Fruit fly (Drosophila melanogaster): Measurements from ENCODE around the gene CG32812.

Gene CG32812

dm6 chrX:1267625-1268024 lies 19.5 kb upstream of the CG32812 start:
- TF ChIP-seq CG8478 (optimal IDR thresholded peaks at IDR 0.05) = no peak
- TF ChIP-seq usp (GFP tag; optimal IDR thresholded peaks at IDR 0.05) = no peak
- TF ChIP-seq pan (optimal IDR thresholded peaks at IDR 0.05) = no peak
- no peak for TF ChIP-seq Dll (optimal IDR thresholded peaks at IDR 0.05)
- no peak for TF ChIP-seq psq (optimal IDR thresholded peaks at IDR 0.05)
- TF ChIP-seq EcR (GFP tag; optimal IDR thresholded peaks at IDR 0.05) = no peak

- TF ChIP-seq psq (optimal IDR thresholded peaks at IDR 0.05) (no peak), pan (optimal IDR thresholded peaks at IDR 0.05) (no peak), usp (GFP tag; optimal IDR thresholded peaks at IDR 0.05) (no peak), CG8478 (optimal IDR thresholded peaks at IDR 0.05) (no peak), Dll (optimal IDR thresholded peaks at IDR 0.05) (no peak), EcR (GFP tag; optimal IDR thresholded peaks at IDR 0.05) (no peak)
Measured at dm6 chrX:1269700-1270099, 17.4 kb upstream of the CG32812 start.

dm6 chrX:1270183-1270582 lies 16.9 kb upstream of the CG32812 start:
- no peak for TF ChIP-seq EcR (GFP tag; optimal IDR thresholded peaks at IDR 0.05)
- no peak for TF ChIP-seq pan (optimal IDR thresholded peaks at IDR 0.05)
- no peak for TF ChIP-seq psq (optimal IDR thresholded peaks at IDR 0.05)
- no peak for TF ChIP-seq usp (GFP tag; optimal IDR thresholded peaks at IDR 0.05)
- no peak for TF ChIP-seq CG8478 (optimal IDR thresholded peaks at IDR 0.05)
- no peak for TF ChIP-seq Dll (optimal IDR thresholded peaks at IDR 0.05)

dm6 chrX:1270655-1271054 lies 16.4 kb upstream of the CG32812 start:
- TF ChIP-seq CG8478 (optimal IDR thresholded peaks at IDR 0.05) (no peak), pan (optimal IDR thresholded peaks at IDR 0.05) (no peak), Dll (optimal IDR thresholded peaks at IDR 0.05) (no peak), psq (optimal IDR thresholded peaks at IDR 0.05) (no peak), usp (GFP tag; optimal IDR thresholded peaks at IDR 0.05) (no peak), EcR (GFP tag; optimal IDR thresholded peaks at IDR 0.05) (no peak)

dm6 chrX:1271080-1271479 lies 16.0 kb upstream of the CG32812 start:
- TF ChIP-seq psq (optimal IDR thresholded peaks at IDR 0.05) = no peak

dm6 chrX:1272848-1273247 lies 14.2 kb upstream of the CG32812 start:
- no peak for TF ChIP-seq EcR (GFP tag; optimal IDR thresholded peaks at IDR 0.05)
- TF ChIP-seq usp (GFP tag; optimal IDR thresholded peaks at IDR 0.05) = no peak
- TF ChIP-seq CG8478 (optimal IDR thresholded peaks at IDR 0.05) = no peak
- TF ChIP-seq psq (optimal IDR thresholded peaks at IDR 0.05) = no peak
- TF ChIP-seq pan (optimal IDR thresholded peaks at IDR 0.05) = no peak
- no peak for TF ChIP-seq Dll (optimal IDR thresholded peaks at IDR 0.05)

dm6 chrX:1275018-1275820 lies 11.9 kb upstream of the CG32812 start, which contains the start of gene Atf3:
Gene Atf3 (minus strand): TSS chrX:1275284.
- TF ChIP-seq EcR (GFP tag; optimal IDR thresholded peaks at IDR 0.05) (no peak), Dll (optimal IDR thresholded peaks at IDR 0.05) (no peak), psq (optimal IDR thresholded peaks at IDR 0.05) (no peak), usp (GFP tag; optimal IDR thresholded peaks at IDR 0.05) (no peak), CG8478 (optimal IDR thresholded peaks at IDR 0.05) (no peak), pan (optimal IDR thresholded peaks at IDR 0.05) (no peak)

dm6 chrX:1276047-1276756 lies 10.9 kb upstream of the CG32812 start:
- no peak for TF ChIP-seq psq (optimal IDR thresholded peaks at IDR 0.05)
- no peak for TF ChIP-seq pan (optimal IDR thresholded peaks at IDR 0.05)
- TF ChIP-seq EcR (GFP tag; optimal IDR thresholded peaks at IDR 0.05) = no peak
- TF ChIP-seq usp (GFP tag; optimal IDR thresholded peaks at IDR 0.05) = no peak
- peak; percentile 79 for TF ChIP-seq Dll (optimal IDR thresholded peaks at IDR 0.05)

dm6 chrX:1276757-1277527 lies 10.1 kb upstream of the CG32812 start:
- TF ChIP-seq Dll (optimal IDR thresholded peaks at IDR 0.05) (no peak), psq (optimal IDR thresholded peaks at IDR 0.05) (no peak), CG8478 (optimal IDR thresholded peaks at IDR 0.05) (no peak), EcR (GFP tag; optimal IDR thresholded peaks at IDR 0.05) (no peak), pan (optimal IDR thresholded peaks at IDR 0.05) (no peak), usp (GFP tag; optimal IDR thresholded peaks at IDR 0.05) (no peak)

dm6 chrX:1277528-1277883 lies 9.6 kb upstream of the CG32812 start:
- TF ChIP-seq pan (optimal IDR thresholded peaks at IDR 0.05) (peak; percentile 59), psq (optimal IDR thresholded peaks at IDR 0.05) (no peak)

- no peak for TF ChIP-seq EcR (GFP tag; optimal IDR thresholded peaks at IDR 0.05)
- no peak for TF ChIP-seq Dll (optimal IDR thresholded peaks at IDR 0.05)
- no peak for TF ChIP-seq pan (optimal IDR thresholded peaks at IDR 0.05)
- no peak for TF ChIP-seq CG8478 (optimal IDR thresholded peaks at IDR 0.05)
- TF ChIP-seq psq (optimal IDR thresholded peaks at IDR 0.05) = no peak
- no peak for TF ChIP-seq usp (GFP tag; optimal IDR thresholded peaks at IDR 0.05)
Measured at dm6 chrX:1278825-1279643, 8.1 kb upstream of the CG32812 start.
